Fruit fly (Drosophila melanogaster) whole organism, adult: ENCODE results near the gene Tsp.

Experiments
- CG11617 ChIP-seq: fragments of 200-800 bp; sonication (Bioruptor generic); optimal IDR thresholded peaks from 2 replicates; lab custom pipeline; 2017; ENCODE audit warnings: mild to moderate bottlenecking, missing biosample characterization, missing genetic modification reagents, missing genetic modification characterization
- CG14711 ChIP-seq: fragments of 200-800 bp; sonication (Bioruptor generic); optimal IDR thresholded peaks from 2 replicates; lab custom pipeline; 2018; ENCODE audit warnings: missing biosample characterization, mild to moderate bottlenecking, missing genetic modification characterization, moderate library complexity
- CG1620 ChIP-seq: fragments of 200-800 bp; sonication (Bioruptor generic); optimal IDR thresholded peaks from 2 replicates; lab custom pipeline; 2016; ENCODE audit warnings: missing biosample characterization, missing genetic modification characterization
- CG5204 ChIP-seq: fragments of 200-800 bp; sonication (Bioruptor generic); optimal IDR thresholded peaks from 2 replicates; lab custom pipeline; 2016; ENCODE audit warnings: missing biosample characterization, missing genetic modification characterization
- Clk ChIP-seq: fragments of 200-800 bp; sonication (Bioruptor generic); optimal IDR thresholded peaks from 2 replicates; lab custom pipeline; 2017; ENCODE audit warnings: missing biosample characterization, missing genetic modification characterization
- Crg-1 ChIP-seq: fragments of 200-800 bp; sonication (Bioruptor generic); optimal IDR thresholded peaks from 2 replicates; lab custom pipeline; 2016; ENCODE audit warnings: missing biosample characterization, missing genetic modification characterization
- bab1 ChIP-seq: fragments of 200-800 bp; sonication (Bioruptor generic); optimal IDR thresholded peaks from 3 replicates; lab custom pipeline; 2019; ENCODE audit warnings: missing biosample characterization, mild to moderate bottlenecking, missing genetic modification characterization, moderate library complexity
- cnc ChIP-seq, 2 experiments: fragments of >200 bp; optimal IDR thresholded peaks; 2 replicates each; lab custom pipeline; 2017
- kay ChIP-seq: fragments of 200-800 bp; sonication (Bioruptor generic); peaks from one replicate; lab custom pipeline; 2016; ENCODE audit warnings: missing biosample characterization, missing genetic modification characterization, borderline replicate concordance
- ovo ChIP-seq: fragments of 200-800 bp; sonication (Bioruptor generic); optimal IDR thresholded peaks from 2 replicates; lab custom pipeline; 2016; ENCODE audit warnings: missing biosample characterization, missing genetic modification characterization
- tj ChIP-seq: fragments of 200-800 bp; sonication (Bioruptor generic); optimal IDR thresholded peaks from 3 replicates; lab custom pipeline; 2017; ENCODE audit warnings: missing biosample characterization, mild to moderate bottlenecking, missing genetic modification characterization, moderate library complexity
- toe ChIP-seq: fragments of 200-800 bp; sonication (Bioruptor generic); optimal IDR thresholded peaks from 2 replicates; lab custom pipeline; 2016; ENCODE audit warnings: missing biosample characterization, missing genetic modification characterization

dm6 chr2L:6722822-6723749, 14.2 kb upstream of the Tsp start, which contains the start of gene homer:
- no peak for TF ChIP-seq Crg-1 (GFP tag; lab: Kevin White, UChicago)
- no peak for TF ChIP-seq CG1620
- TF ChIP-seq CG14711 (tag; lab: Kevin White, UChicago) = no peak
- no peak for TF ChIP-seq cnc (optimal IDR thresholded peaks at IDR 0.05; lab: Kevin White, UChicago)
- TF ChIP-seq tj = peak; percentile 20
- TF ChIP-seq CG5204 (GFP tag; lab: Kevin White, UChicago) = no peak
- peak; percentile 62 for TF ChIP-seq toe (GFP tag; lab: Kevin White, UChicago)
- no peak for TF ChIP-seq bab1 (GFP tag; lab: Kevin White, UChicago)
- TF ChIP-seq ovo (GFP tag; lab: Kevin White, UChicago) = no peak
- no peak for TF ChIP-seq CG11617 (GFP tag; lab: Kevin White, UChicago)
- no peak for TF ChIP-seq Clk (GFP tag; lab: Kevin White, UChicago)
- no peak for TF ChIP-seq kay (GFP tag; lab: Kevin White, UChicago)
